Worm (Caenorhabditis elegans) whole organism, L2 larva: ENCODE measurements around the gene F55B12.10.

Experiments
- C34F6.9 ChIP-seq: fragments of 150-350 bp; optimal IDR thresholded peaks from 2 replicates; lab custom pipeline; 2014; ENCODE audit warnings: missing biosample characterization, missing genetic modification characterization
- F13H6.1 ChIP-seq: sonication (generic microtip); optimal IDR thresholded peaks from 2 replicates; lab custom pipeline; 2016; ENCODE audit warnings: missing genetic modification characterization, missing compliant biosample characterization
- R02D3.7 ChIP-seq: fragments of 150-350 bp; optimal IDR thresholded peaks from 2 replicates; lab custom pipeline; 2014; ENCODE audit warnings: missing biosample characterization, missing genetic modification characterization
- Y55F3AM.14 ChIP-seq: fragments of 200-800 bp; sonication (Bioruptor generic); optimal IDR thresholded peaks from 2 replicates; lab custom pipeline; 2018; ENCODE audit warnings: mild to moderate bottlenecking, missing genetic modification characterization, missing compliant biosample characterization
- ZK546.5 ChIP-seq: sonication (generic microtip); optimal IDR thresholded peaks from 2 replicates; lab custom pipeline; 2017; ENCODE audit warnings: missing biosample characterization, missing genetic modification characterization
- alr-1 ChIP-seq: fragments of 150-350 bp; optimal IDR thresholded peaks from 2 replicates; lab custom pipeline; 2014; ENCODE audit warnings: missing biosample characterization, missing genetic modification characterization
- aly-2 ChIP-seq: fragments of 150-350 bp; optimal IDR thresholded peaks from 2 replicates; lab custom pipeline; 2014; ENCODE audit warnings: missing biosample characterization, missing genetic modification characterization
- ama-1 ChIP-seq: fragments of 150-350 bp; optimal IDR thresholded peaks from 2 replicates; lab custom pipeline; 2018; ENCODE audit warnings: inconsistent platforms
- blmp-1 ChIP-seq: sonication (generic microtip); optimal IDR thresholded peaks from 2 replicates; lab custom pipeline; 2017; ENCODE audit warnings: missing genetic modification characterization, mild to moderate bottlenecking, missing compliant biosample characterization, antibody characterized with exemption, moderate library complexity; ENCODE audit not compliant: insufficient read depth
- ceh-16 ChIP-seq: fragments of 150-350 bp; optimal IDR thresholded peaks from 2 replicates; lab custom pipeline; 2014; ENCODE audit warnings: missing biosample characterization, missing genetic modification characterization
- ceh-82 ChIP-seq: fragments of 150-350 bp; optimal IDR thresholded peaks from 2 replicates; lab custom pipeline; 2014; ENCODE audit warnings: missing biosample characterization, missing genetic modification characterization
- crh-2 ChIP-seq: sonication (generic microtip); optimal IDR thresholded peaks from 2 replicates; lab custom pipeline; 2017; ENCODE audit warnings: missing biosample characterization, missing genetic modification characterization
- dmd-4 ChIP-seq: sonication (generic microtip); optimal IDR thresholded peaks from 2 replicates; lab custom pipeline; 2017; ENCODE audit warnings: missing biosample characterization, missing genetic modification characterization
- egl-27 ChIP-seq: sonication (generic microtip); optimal IDR thresholded peaks from 3 replicates; lab custom pipeline; 2017; ENCODE audit warnings: missing biosample characterization, missing genetic modification reagents, missing genetic modification characterization
- elt-1 ChIP-seq: fragments of 150-350 bp; optimal IDR thresholded peaks from 2 replicates; lab custom pipeline; 2014; ENCODE audit warnings: missing biosample characterization, missing genetic modification characterization
- fos-1 ChIP-seq: fragments of 150-350 bp; optimal IDR thresholded peaks from 2 replicates; lab custom pipeline; 2014; ENCODE audit warnings: missing biosample characterization, missing genetic modification characterization
- lin-11 ChIP-seq: fragments of 150-350 bp; sonication (generic microtip); optimal IDR thresholded peaks from 2 replicates; lab custom pipeline; 2014; ENCODE audit warnings: missing biosample characterization, missing genetic modification characterization, inconsistent platforms, mixed read lengths
- lin-39 ChIP-seq: fragments of 150-350 bp; optimal IDR thresholded peaks from 2 replicates; lab custom pipeline; 2014; ENCODE audit warnings: missing biosample characterization, missing genetic modification reagents, missing genetic modification characterization
- lsy-2 ChIP-seq, 2 experiments: fragments of 150-350 bp in 1 of 2; sonication (generic microtip) in 1 of 2; optimal IDR thresholded peaks; 2 replicates each; lab custom pipeline; 2014 to 2017; ENCODE audit warnings: missing biosample characterization in 2 of 2, missing genetic modification characterization in 2 of 2
- mab-5 ChIP-seq: fragments of 150-350 bp; optimal IDR thresholded peaks from 2 replicates; lab custom pipeline; 2014; ENCODE audit warnings: missing biosample characterization, missing genetic modification characterization
- mbf-1 ChIP-seq: sonication (generic microtip); optimal IDR thresholded peaks from 2 replicates; lab custom pipeline; 2017; ENCODE audit warnings: missing biosample characterization, missing genetic modification characterization
- mdl-1 ChIP-seq, 2 experiments: fragments of 150-350 bp in 1 of 2; sonication (generic microtip) in 1 of 2; optimal IDR thresholded peaks; 2 replicates each; lab custom pipeline; 2017; ENCODE audit warnings: missing biosample characterization in 2 of 2, missing genetic modification characterization in 2 of 2
- nhr-10 ChIP-seq: sonication (generic microtip); optimal IDR thresholded peaks from 2 replicates; lab custom pipeline; 2017; ENCODE audit warnings: missing biosample characterization, missing genetic modification characterization
- nhr-11 ChIP-seq: fragments of 150-350 bp; optimal IDR thresholded peaks from 2 replicates; lab custom pipeline; 2014; ENCODE audit warnings: missing biosample characterization, missing genetic modification characterization
- nhr-12 ChIP-seq: fragments of 150-350 bp; optimal IDR thresholded peaks from 2 replicates; lab custom pipeline; 2014; ENCODE audit warnings: missing biosample characterization, missing genetic modification characterization
- nhr-129 ChIP-seq: fragments of 150-350 bp; optimal IDR thresholded peaks from 2 replicates; lab custom pipeline; 2014; ENCODE audit warnings: missing biosample characterization, missing genetic modification characterization
- nhr-21 ChIP-seq: fragments of 150-350 bp; optimal IDR thresholded peaks from 2 replicates; lab custom pipeline; 2014; ENCODE audit warnings: missing biosample characterization, missing genetic modification characterization
- nhr-23 ChIP-seq: fragments of 150-350 bp; optimal IDR thresholded peaks from 2 replicates; lab custom pipeline; 2014; ENCODE audit warnings: missing biosample characterization, missing genetic modification reagents, missing genetic modification characterization
- nhr-237 ChIP-seq: fragments of 150-350 bp; optimal IDR thresholded peaks from 2 replicates; lab custom pipeline; 2014; ENCODE audit warnings: missing biosample characterization, missing genetic modification characterization
- nhr-6 ChIP-seq: fragments of 150-350 bp; optimal IDR thresholded peaks from 2 replicates; lab custom pipeline; 2014; ENCODE audit warnings: missing biosample characterization, missing genetic modification characterization
- nhr-77 ChIP-seq: fragments of 150-350 bp; optimal IDR thresholded peaks from 2 replicates; lab custom pipeline; 2014; ENCODE audit warnings: missing biosample characterization, missing genetic modification characterization
- peb-1 ChIP-seq: fragments of 150-350 bp; optimal IDR thresholded peaks from 2 replicates; lab custom pipeline; 2014; ENCODE audit warnings: missing biosample characterization, missing genetic modification characterization
- sem-4 ChIP-seq: fragments of 150-350 bp; optimal IDR thresholded peaks from 2 replicates; lab custom pipeline; 2014; ENCODE audit warnings: missing biosample characterization, missing genetic modification reagents, missing genetic modification characterization
- skn-1 ChIP-seq: sonication (generic microtip); optimal IDR thresholded peaks from 2 replicates; lab custom pipeline; 2017; ENCODE audit warnings: missing biosample characterization, missing genetic modification characterization
- sma-3 ChIP-seq: sonication (generic microtip); optimal IDR thresholded peaks from 2 replicates; lab custom pipeline; 2016; ENCODE audit warnings: missing genetic modification reagents, missing genetic modification characterization, missing compliant biosample characterization
- sma-9 ChIP-seq, 2 experiments: fragments of 150-350 bp in 1 of 2; sonication (generic microtip) in 1 of 2; optimal IDR thresholded peaks; 2 replicates each; lab custom pipeline; 2014 to 2016; ENCODE audit warnings: missing genetic modification characterization in 2 of 2, mild to moderate bottlenecking in 1 of 2, missing biosample characterization in 1 of 2, missing compliant biosample characterization in 1 of 2, missing genetic modification reagents in 1 of 2, moderate library complexity in 1 of 2
- snpc-4 ChIP-seq: fragments of 150-350 bp; optimal IDR thresholded peaks from 2 replicates; lab custom pipeline; 2014; ENCODE audit warnings: missing biosample characterization, missing genetic modification characterization
- unc-39 ChIP-seq: fragments of 150-350 bp; optimal IDR thresholded peaks from 2 replicates; lab custom pipeline; 2014; ENCODE audit warnings: missing biosample characterization, missing genetic modification characterization
- unc-55 ChIP-seq: fragments of 150-350 bp; sonication (generic microtip); optimal IDR thresholded peaks from 3 replicates; lab custom pipeline; 2014; ENCODE audit warnings: missing biosample characterization, missing genetic modification reagents, missing genetic modification characterization
- unc-62 ChIP-seq: fragments of 150-350 bp; optimal IDR thresholded peaks from 2 replicates; lab custom pipeline; 2014; ENCODE audit warnings: missing biosample characterization, missing genetic modification reagents, missing genetic modification characterization
- zag-1 ChIP-seq: fragments of 150-350 bp; optimal IDR thresholded peaks from 2 replicates; lab custom pipeline; 2014; ENCODE audit warnings: missing biosample characterization, missing genetic modification characterization
- ztf-11 ChIP-seq: sonication (generic microtip); optimal IDR thresholded peaks from 2 replicates; lab custom pipeline; 2017; ENCODE audit warnings: missing biosample characterization, missing genetic modification characterization

F55B12.10 gene

ce11 chrV:13796246-13796776 is 43.2 kb upstream of the F55B12.10 start, which contains the start of gene twk-32:
Gene twk-32 (plus strand): TSS chrV:13796641.
- TF ChIP-seq blmp-1 (tag; lab: Kevin White, UChicago) (no peak), snpc-4 (tag; lab: Kevin White, UChicago) (no peak)

ce11 chrV:13799190-13799589 is 40.3 kb upstream of the F55B12.10 start:
- TF ChIP-seq ceh-82 (tag; lab: Kevin White, UChicago) (no peak), nhr-21 (tag; lab: Kevin White, UChicago) (no peak), nhr-77 (tag; lab: Kevin White, UChicago) (no peak), mdl-1 (tag; optimal IDR thresholded peaks at IDR 0.05; lab: Kevin White, UChicago) (no peak), egl-27 (tag; lab: Kevin White, UChicago) (no peak), peb-1 (no peak), fos-1 (tag; lab: Kevin White, UChicago) (no peak), nhr-10 (no peak), aly-2 (no peak), ama-1 (lab: Kevin White, UChicago) (no peak), lin-39 (tag; lab: Kevin White, UChicago) (no peak), alr-1 (tag; lab: Kevin White, UChicago) (no peak), nhr-11 (tag; lab: Kevin White, UChicago) (no peak), nhr-129 (tag; lab: Kevin White, UChicago) (no peak), ztf-11 (tag; lab: Kevin White, UChicago) (no peak), snpc-4 (tag; lab: Kevin White, UChicago) (no peak)
- TF ChIP-seq, all 48 proteins: peak for 0

ce11 chrV:13803902-13804301 is 35.6 kb upstream of the F55B12.10 start, which contains the start of gene swan-2:
Gene swan-2 (minus strand): TSS chrV:13804281.
- peak; percentile 30 for TF ChIP-seq nhr-129 (tag; lab: Kevin White, UChicago)
- no peak for TF ChIP-seq mbf-1 (tag; lab: Kevin White, UChicago)
- TF ChIP-seq, all 48 proteins: peak for 1

ce11 chrV:13807232-13807631 is 32.3 kb upstream of the F55B12.10 start, which contains the start of gene swan-1:
Gene swan-1 (minus strand): TSS chrV:13807237.
- no peak for TF ChIP-seq crh-2
- TF ChIP-seq sem-4 = peak; percentile 16
- TF ChIP-seq nhr-129 (tag; lab: Kevin White, UChicago) = peak; percentile 12
- TF ChIP-seq ZK546.5 (tag; lab: Kevin White, UChicago) = no peak
- no peak for TF ChIP-seq elt-1
- TF ChIP-seq R02D3.7 = no peak
- TF ChIP-seq blmp-1 (tag; lab: Kevin White, UChicago) = peak; percentile 47
- TF ChIP-seq lsy-2 (tag; optimal IDR thresholded peaks at IDR 0.05; lab: Kevin White, UChicago) = peak in 1 of 2 experiments; percentile 35
- TF ChIP-seq F13H6.1 (tag; lab: Kevin White, UChicago) = peak; percentile 27
- peak; percentile 3 for TF ChIP-seq C34F6.9
- TF ChIP-seq sma-9 (GFP tag; optimal IDR thresholded peaks at IDR 0.05; lab: Kevin White, UChicago) = peak; percentile 16
- TF ChIP-seq sma-9 (tag; optimal IDR thresholded peaks at IDR 0.05; lab: Kevin White, UChicago) = no peak
- TF ChIP-seq, all 48 proteins: peak for 7

- TF ChIP-seq nhr-23 (tag; lab: Kevin White, UChicago) (no peak), lin-11 (tag; lab: Kevin White, UChicago) (peak; percentile 5), elt-1 (no peak), peb-1 (no peak), mab-5 (tag; lab: Kevin White, UChicago) (no peak), nhr-21 (tag; lab: Kevin White, UChicago) (no peak), zag-1 (tag; lab: Kevin White, UChicago) (no peak), skn-1 (tag; lab: Kevin White, UChicago) (no peak), Y55F3AM.14 (GFP tag; lab: Kevin White, UChicago) (peak; percentile 6), mbf-1 (tag; lab: Kevin White, UChicago) (no peak), alr-1 (tag; lab: Kevin White, UChicago) (no peak), unc-55 (peak; percentile 80), nhr-129 (tag; lab: Kevin White, UChicago) (peak; percentile 94), F13H6.1 (tag; lab: Kevin White, UChicago) (peak; percentile 89), sma-9 (GFP tag; optimal IDR thresholded peaks at IDR 0.05; lab: Kevin White, UChicago) (peak; percentile 41), sma-9 (tag; optimal IDR thresholded peaks at IDR 0.05; lab: Kevin White, UChicago) (no peak), dmd-4 (no peak), ZK546.5 (tag; lab: Kevin White, UChicago) (no peak), crh-2 (peak; percentile 75), ztf-11 (tag; lab: Kevin White, UChicago) (no peak), ama-1 (lab: Kevin White, UChicago) (no peak), nhr-237 (tag; lab: Kevin White, UChicago) (no peak), nhr-11 (tag; lab: Kevin White, UChicago) (no peak), unc-39 (tag; lab: Kevin White, UChicago) (peak; percentile 7), nhr-12 (no peak), unc-62 (no peak), lsy-2 (tag; optimal IDR thresholded peaks at IDR 0.05; lab: Kevin White, UChicago) (peak in 1 of 2 experiments; percentile 63), fos-1 (tag; lab: Kevin White, UChicago) (peak; percentile 78), nhr-6 (no peak), sma-3 (GFP tag; lab: Kevin White, UChicago) (no peak), C34F6.9 (peak; percentile 76), blmp-1 (tag; lab: Kevin White, UChicago) (peak; percentile 63), ceh-16 (tag; lab: Kevin White, UChicago) (peak; percentile 0)
These were observed 31.1 kb upstream of the F55B12.10 start for ce11 chrV:13808462-13808867.
